Fruit fly (Drosophila melanogaster) whole organism, embryonic: Measurements from ENCODE around the gene CG11263.
A peak's percentile ranks its signal among the peaks of the same experiment; 100 is the strongest.

Experiments used
- Abd-B ChIP-seq: fragments of 200-800 bp; sonication (Bioruptor generic); optimal IDR thresholded peaks from 2 replicates; lab custom pipeline; 2018; ENCODE audit warnings: missing biosample characterization, mild to moderate bottlenecking, missing genetic modification characterization, moderate library complexity
- Atf-2 ChIP-seq: fragments of 200-800 bp; sonication (Bioruptor generic); optimal IDR thresholded peaks from 2 replicates; lab custom pipeline; 2016; ENCODE audit warnings: missing biosample characterization, missing genetic modification characterization
- CG1024 ChIP-seq: fragments of 200-800 bp; sonication (Bioruptor generic); IDR thresholded peaks from 2 replicates; pipeline ENCODE4 v1.3.6; 2022; ENCODE audit warnings: missing biosample characterization, missing genetic modification characterization
- CG10565 ChIP-seq: fragments of 200-800 bp; sonication (Bioruptor generic); optimal IDR thresholded peaks from 3 replicates; lab custom pipeline; 2016; ENCODE audit warnings: missing biosample characterization, mild to moderate bottlenecking, missing genetic modification characterization
- CG12659 ChIP-seq: fragments of 200-800 bp; sonication (Bioruptor generic); optimal IDR thresholded peaks from 3 replicates; lab custom pipeline; 2017; ENCODE audit warnings: mild to moderate bottlenecking, missing biosample characterization, missing genetic modification reagents, missing genetic modification characterization
- CG17359 ChIP-seq: fragments of 200-800 bp; sonication (Bioruptor generic); optimal IDR thresholded peaks from 3 replicates; lab custom pipeline; 2018; ENCODE audit warnings: missing biosample characterization, mild to moderate bottlenecking, missing genetic modification characterization, moderate library complexity
- CG17385 ChIP-seq: fragments of 200-800 bp; sonication (Bioruptor generic); optimal IDR thresholded peaks from 3 replicates; lab custom pipeline; 2018; ENCODE audit warnings: missing biosample characterization, mild to moderate bottlenecking, missing genetic modification characterization
- CG17802 ChIP-seq: fragments of 200-800 bp; sonication (Bioruptor generic); optimal IDR thresholded peaks from 2 replicates; lab custom pipeline; 2018; ENCODE audit warnings: missing biosample characterization, mild to moderate bottlenecking, missing genetic modification characterization, moderate library complexity
- CG1792 ChIP-seq: fragments of 200-800 bp; sonication (Bioruptor generic); optimal IDR thresholded peaks from 2 replicates; lab custom pipeline; 2016; ENCODE audit warnings: missing biosample characterization, missing genetic modification characterization
- CG2120 ChIP-seq: fragments of 200-800 bp; sonication (Bioruptor generic); optimal IDR thresholded peaks from 3 replicates; lab custom pipeline; 2016; ENCODE audit warnings: missing biosample characterization, missing genetic modification characterization
- CG30403 ChIP-seq: fragments of 200-800 bp; sonication (Bioruptor generic); optimal IDR thresholded peaks from 3 replicates; lab custom pipeline; 2016; ENCODE audit warnings: missing biosample characterization, missing genetic modification characterization
- CG3726 ChIP-seq: fragments of 200-800 bp; sonication (Bioruptor generic); IDR thresholded peaks from 3 replicates; pipeline ENCODE4, ENCODE4 v1.3.6; 2022; ENCODE audit warnings: missing biosample characterization, missing genetic modification characterization
- CG3995 ChIP-seq: fragments of 200-800 bp; sonication (Bioruptor generic); optimal IDR thresholded peaks from 3 replicates; lab custom pipeline; 2016; ENCODE audit warnings: missing biosample characterization, missing genetic modification characterization
- CG4404 ChIP-seq: fragments of 200-800 bp; sonication (Bioruptor generic); IDR thresholded peaks from 2 replicates; pipeline ENCODE4 v1.3.6; 2022; ENCODE audit warnings: missing biosample characterization, missing genetic modification characterization
- CG5180 ChIP-seq: fragments of 200-800 bp; sonication (Bioruptor generic); optimal IDR thresholded peaks from 3 replicates; lab custom pipeline; 2017; ENCODE audit warnings: missing biosample characterization, missing genetic modification characterization, mild to moderate bottlenecking, moderate library complexity, missing genetic modification reagents
- CG6654 ChIP-seq: fragments of 200-800 bp; sonication (Bioruptor generic); optimal IDR thresholded peaks from 2 replicates; lab custom pipeline; 2017; ENCODE audit warnings: missing biosample characterization, mild to moderate bottlenecking, missing genetic modification characterization
- CG6791 ChIP-seq: fragments of 200-800 bp; sonication (Bioruptor generic); IDR thresholded peaks from 3 replicates; pipeline ENCODE4 v1.3.6; 2022; ENCODE audit warnings: missing biosample characterization, missing genetic modification characterization; ENCODE audit not compliant: partially characterized antibody
- CG6854 ChIP-seq: fragments of 200-800 bp; sonication (Bioruptor generic); optimal IDR thresholded peaks from 3 replicates; lab custom pipeline; 2017; ENCODE audit warnings: missing biosample characterization, mild to moderate bottlenecking, missing genetic modification characterization
- CG8765 ChIP-seq: fragments of 200-800 bp; sonication (Bioruptor generic); IDR thresholded peaks from 2 replicates; pipeline ENCODE4 v1.3.6; 2022; ENCODE audit warnings: missing biosample characterization, missing genetic modification characterization
- CG9727 ChIP-seq: fragments of 200-800 bp; sonication (Bioruptor generic); optimal IDR thresholded peaks from 3 replicates; lab custom pipeline; 2017; ENCODE audit warnings: missing biosample characterization, mild to moderate bottlenecking, missing genetic modification characterization
- CoRest ChIP-seq: fragments of 200-800 bp; sonication (Bioruptor generic); optimal IDR thresholded peaks from 3 replicates; lab custom pipeline; 2018; ENCODE audit warnings: missing biosample characterization, mild to moderate bottlenecking, missing genetic modification characterization, moderate library complexity
- Elba2 ChIP-seq: fragments of 200-800 bp; sonication (Bioruptor generic); optimal IDR thresholded peaks from 3 replicates; lab custom pipeline; 2016; ENCODE audit warnings: missing biosample characterization, missing genetic modification characterization
- Gug ChIP-seq: fragments of 200-800 bp; sonication (Bioruptor generic); IDR thresholded peaks from 4 replicates; pipeline ENCODE4 v1.3.6; 2022; ENCODE audit warnings: missing biosample characterization, missing genetic modification characterization
- HLH54F ChIP-seq: fragments of 200-800 bp; sonication (Bioruptor generic); optimal IDR thresholded peaks from 3 replicates; lab custom pipeline; 2016; ENCODE audit warnings: missing biosample characterization, missing genetic modification characterization
- HLHmδ ChIP-seq: fragments of 200-800 bp; sonication (Bioruptor generic); optimal IDR thresholded peaks from 2 replicates; lab custom pipeline; 2018; ENCODE audit warnings: missing biosample characterization, mild to moderate bottlenecking, missing genetic modification characterization, moderate library complexity
- MTF-1 ChIP-seq: fragments of 200-800 bp; sonication (Bioruptor generic); optimal IDR thresholded peaks from 2 replicates; lab custom pipeline; 2018; ENCODE audit warnings: missing biosample characterization, mild to moderate bottlenecking, missing genetic modification characterization, borderline replicate concordance
- NC2β ChIP-seq: fragments of 200-800 bp; sonication (Bioruptor generic); optimal IDR thresholded peaks from 2 replicates; lab custom pipeline; 2016; ENCODE audit warnings: missing biosample characterization, missing genetic modification characterization
- NK7.1 ChIP-seq: fragments of 200-800 bp; sonication (Bioruptor generic); optimal IDR thresholded peaks from 3 replicates; lab custom pipeline; 2016; ENCODE audit warnings: missing biosample characterization, missing genetic modification characterization
- Nf-YA ChIP-seq: fragments of 200-800 bp; sonication (Bioruptor generic); IDR thresholded peaks from 2 replicates; pipeline ENCODE4 v1.3.6; 2022; ENCODE audit warnings: missing biosample characterization, missing genetic modification characterization
- Poxn ChIP-seq: fragments of 200-800 bp; sonication (Bioruptor generic); IDR thresholded peaks from 2 replicates; pipeline ENCODE4 v1.3.6; 2022; ENCODE audit warnings: missing biosample characterization, missing genetic modification characterization
- Scr ChIP-seq: fragments of 200-800 bp; sonication (Bioruptor generic); IDR thresholded peaks from 2 replicates; pipeline ENCODE4 v1.3.6; 2022; ENCODE audit warnings: missing biosample characterization, missing genetic modification characterization; ENCODE audit not compliant: partially characterized antibody
- Sox102F ChIP-seq: fragments of 200-800 bp; sonication (Bioruptor generic); optimal IDR thresholded peaks from 2 replicates; lab custom pipeline; 2018; ENCODE audit warnings: missing biosample characterization, mild to moderate bottlenecking, missing genetic modification characterization, moderate library complexity
- Spps ChIP-seq: fragments of 200-800 bp; sonication (Bioruptor generic); optimal IDR thresholded peaks from 2 replicates; lab custom pipeline; 2018; ENCODE audit warnings: missing biosample characterization, mild to moderate bottlenecking, missing genetic modification characterization
- ap ChIP-seq: fragments of 200-800 bp; sonication (Bioruptor generic); IDR thresholded peaks from 2 replicates; pipeline ENCODE4 v1.3.6; 2022; ENCODE audit warnings: missing biosample characterization, missing genetic modification characterization
- exex ChIP-seq: fragments of 200-800 bp; sonication (Bioruptor generic); optimal IDR thresholded peaks from 4 replicates; lab custom pipeline; 2018; ENCODE audit warnings: missing biosample characterization, mild to moderate bottlenecking, missing genetic modification characterization, moderate library complexity
- fd3F ChIP-seq: fragments of 200-800 bp; sonication (Bioruptor generic); optimal IDR thresholded peaks from 2 replicates; lab custom pipeline; 2018; ENCODE audit warnings: missing biosample characterization, mild to moderate bottlenecking, missing genetic modification characterization, moderate library complexity
- fd64A ChIP-seq: fragments of 200-800 bp; sonication (Bioruptor generic); optimal IDR thresholded peaks from 3 replicates; lab custom pipeline; 2018; ENCODE audit warnings: missing biosample characterization, mild to moderate bottlenecking, missing genetic modification characterization
- ftz-f1 ChIP-seq: fragments of 200-800 bp; sonication (Bioruptor generic); optimal IDR thresholded peaks from 2 replicates; lab custom pipeline; 2016; ENCODE audit warnings: missing biosample characterization, missing genetic modification characterization
- fu2 ChIP-seq: fragments of 200-800 bp; sonication (Bioruptor generic); optimal IDR thresholded peaks from 2 replicates; lab custom pipeline; 2016; ENCODE audit warnings: missing biosample characterization, missing genetic modification characterization
- grau ChIP-seq: fragments of 200-800 bp; optimal IDR thresholded peaks from 3 replicates; lab custom pipeline; 2019; ENCODE audit warnings: missing biosample characterization, mild to moderate bottlenecking, missing genetic modification characterization, moderate library complexity
- ham ChIP-seq: fragments of 200-800 bp; sonication (Bioruptor generic); IDR thresholded peaks from 2 replicates; pipeline ENCODE4 v1.3.6; 2022; ENCODE audit warnings: missing biosample characterization, missing genetic modification characterization
- kay ChIP-seq: fragments of 200-800 bp; sonication (Bioruptor generic); optimal IDR thresholded peaks from 2 replicates; lab custom pipeline; 2016; ENCODE audit warnings: missing biosample characterization, missing genetic modification characterization
- nau ChIP-seq: fragments of 200-800 bp; sonication (Bioruptor generic); optimal IDR thresholded peaks from 3 replicates; lab custom pipeline; 2017; ENCODE audit warnings: missing biosample characterization, mild to moderate bottlenecking, missing genetic modification characterization, missing genetic modification reagents
- oc ChIP-seq: fragments of 200-800 bp; sonication (Bioruptor generic); optimal IDR thresholded peaks from 2 replicates; lab custom pipeline; 2018; ENCODE audit warnings: missing biosample characterization, mild to moderate bottlenecking, missing genetic modification characterization, moderate library complexity
- otp ChIP-seq: fragments of 200-800 bp; sonication (Bioruptor generic); IDR thresholded peaks from 3 replicates; pipeline ENCODE4, ENCODE4 v1.3.6; 2022; ENCODE audit warnings: missing biosample characterization, missing genetic modification characterization
- ttk ChIP-seq: fragments of 200-800 bp; sonication (Bioruptor generic); IDR thresholded peaks from 2 replicates; pipeline ENCODE4 v2.1.2; 2022; ENCODE audit warnings: missing biosample characterization, missing genetic modification characterization
- unc-4 ChIP-seq: fragments of 200-800 bp; sonication (Bioruptor generic); IDR thresholded peaks from 2 replicates; pipeline ENCODE4 v1.3.6; 2022; ENCODE audit warnings: missing biosample characterization, missing genetic modification characterization; ENCODE audit not compliant: partially characterized antibody

The CG11263 gene

DNA sequence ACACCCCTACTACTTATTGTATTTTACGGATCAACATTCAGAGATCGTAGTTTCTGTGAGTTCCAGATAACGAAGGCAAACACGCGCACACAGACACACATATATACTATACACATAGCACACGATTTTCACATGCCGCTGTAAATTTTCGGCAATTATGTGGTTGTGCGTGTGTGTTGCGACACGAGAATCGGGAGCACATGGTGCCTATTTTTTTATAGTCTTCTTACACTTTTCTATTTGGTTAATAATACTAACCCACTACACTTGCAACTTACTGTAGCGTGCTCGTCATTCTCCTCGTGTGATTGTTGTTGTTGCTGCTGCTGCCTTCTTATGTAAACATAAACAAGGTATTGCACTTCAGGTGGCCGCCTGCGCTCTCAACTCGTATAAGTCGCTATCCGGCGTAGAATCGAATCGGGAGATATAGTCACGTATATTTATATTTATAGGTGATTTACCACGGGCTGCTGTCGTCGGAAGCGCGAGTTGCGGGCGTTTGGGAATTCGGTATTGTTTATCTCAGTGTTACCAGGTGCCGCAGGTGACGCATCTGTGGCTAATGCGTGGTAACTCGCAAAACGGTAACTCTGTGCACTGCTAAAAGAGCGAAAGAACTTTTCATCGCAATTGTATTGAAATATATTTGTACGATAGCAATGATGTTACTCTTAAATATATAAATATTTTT, 15.7 kb downstream of the CG11263 start, which contains the start of gene Adk2 (continued):
- peak; percentile 58; the same call in 1 of the 3 replicates for TF ChIP-seq CG3726 (GFP tag; lab: Robert Waterston, UW)
- peak; percentile 5 for TF ChIP-seq CG12659 (GFP tag; lab: Kevin White, UChicago)
- TF ChIP-seq CG17385 = no peak
- no peak for TF ChIP-seq CG8765
- TF ChIP-seq CG17359 (tag; lab: Kevin White, UChicago) = no peak
- TF ChIP-seq NK7.1 (GFP tag; lab: Kevin White, UChicago) = no peak
- TF ChIP-seq Nf-YA (GFP tag; lab: Robert Waterston, UW) = 0 out of 2 replicates have a peak, but pooled peaks have one; percentile 27
- TF ChIP-seq CG5180 = no peak
- TF ChIP-seq CG1792 (GFP tag; lab: Kevin White, UChicago) = peak; percentile 35
- TF ChIP-seq CG6854 (GFP tag; lab: Kevin White, UChicago) = no peak
- TF ChIP-seq oc = no peak

DNA sequence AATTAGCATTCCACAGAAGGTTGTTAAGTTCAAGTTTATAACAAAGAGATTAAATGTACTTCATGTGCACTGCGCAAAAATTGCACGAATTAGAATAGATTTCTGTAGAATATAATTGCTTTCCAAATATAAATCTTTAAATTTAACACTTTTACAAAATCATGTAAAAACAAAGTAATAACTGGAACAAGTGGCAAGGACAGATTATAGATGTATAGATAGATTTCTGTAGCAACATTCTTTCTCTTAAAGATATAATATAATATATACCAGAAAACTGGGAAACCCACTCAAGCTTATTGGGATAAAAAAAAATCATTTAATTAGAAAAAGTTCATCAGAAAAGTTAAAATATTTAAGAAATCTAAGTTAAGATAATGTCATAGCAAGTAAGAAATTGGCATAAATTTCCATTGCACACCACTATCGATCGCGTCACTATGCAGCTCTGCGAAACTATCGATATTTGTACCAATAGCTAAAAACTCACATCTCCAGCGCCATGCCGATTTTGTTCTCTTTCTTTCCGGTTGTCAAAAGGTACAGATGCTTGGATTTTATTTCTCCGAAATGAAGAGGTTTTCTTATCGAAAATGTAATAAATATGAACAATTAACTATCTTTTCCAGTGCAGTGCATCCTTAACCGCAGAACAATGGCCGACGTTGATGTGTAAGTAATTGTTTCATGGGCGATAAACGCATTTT, 16.4 kb downstream of the CG11263 start, which contains the start of gene RpS12:
Gene RpS12, plus strand, starts transcription at position 499 of the 707 bp plus-strand sequence.
- TF ChIP-seq exex (tag; lab: Kevin White, UChicago) = peak; percentile 38
- TF ChIP-seq grau (tag; lab: Kevin White, UChicago) = peak; percentile 68
- no peak for TF ChIP-seq ftz-f1
- peak; percentile 68 for TF ChIP-seq HLHmδ (GFP tag; lab: Kevin White, UChicago)
- TF ChIP-seq ap (GFP tag; lab: Robert Waterston, UW) = peak; percentile 68
- TF ChIP-seq CoRest = peak; percentile 71
- TF ChIP-seq CG2120 (GFP tag; lab: Kevin White, UChicago) = peak; percentile 65
- TF ChIP-seq nau (GFP tag; lab: Kevin White, UChicago) = peak; percentile 81
- TF ChIP-seq HLH54F = peak; percentile 73
- no peak for TF ChIP-seq Elba2 (GFP tag; lab: Kevin White, UChicago)
- TF ChIP-seq unc-4 (GFP tag; lab: Robert Waterston, UW) = peak; percentile 65
- peak; percentile 82 for TF ChIP-seq otp (GFP tag; lab: Robert Waterston, UW)
- TF ChIP-seq CG1024 (GFP tag; lab: Robert Waterston, UW) = peak; percentile 70
- TF ChIP-seq ttk (GFP tag; lab: Robert Waterston, UW) = peak; percentile 69
- peak; percentile 94 for TF ChIP-seq MTF-1
- peak; percentile 73 for TF ChIP-seq CG30403 (GFP tag; lab: Kevin White, UChicago)
- TF ChIP-seq CG17802 (tag; lab: Kevin White, UChicago) = peak; percentile 82
- no peak for TF ChIP-seq Abd-B (GFP tag; lab: Kevin White, UChicago)
- TF ChIP-seq ham (GFP tag; lab: Robert Waterston, UW) = peak; percentile 17; the same call in 1 of the 2 replicates
- TF ChIP-seq Sox102F (GFP tag; lab: Kevin White, UChicago) = peak; percentile 34
- TF ChIP-seq CG6791 (GFP tag; lab: Robert Waterston, UW) = peak; percentile 92
- no peak for TF ChIP-seq Spps
- peak; percentile 77 for TF ChIP-seq CG9727 (GFP tag; lab: Kevin White, UChicago)
- no peak for TF ChIP-seq Poxn (GFP tag; lab: Robert Waterston, UW)
- TF ChIP-seq Scr = peak; percentile 78
- TF ChIP-seq NC2β (GFP tag; lab: Kevin White, UChicago) = peak; percentile 97
- peak; percentile 65 for TF ChIP-seq Atf-2 (GFP tag; lab: Kevin White, UChicago)
- peak; percentile 33 for TF ChIP-seq CG6654 (GFP tag; lab: Kevin White, UChicago)
- peak; percentile 65 for TF ChIP-seq fu2 (GFP tag; lab: Kevin White, UChicago)
- peak; percentile 64 for TF ChIP-seq fd3F (GFP tag; lab: Kevin White, UChicago)
- TF ChIP-seq Gug = no peak
- TF ChIP-seq kay (GFP tag; lab: Kevin White, UChicago) = no peak
- TF ChIP-seq fd64A (GFP tag; lab: Kevin White, UChicago) = peak; percentile 63
- peak; percentile 65 for TF ChIP-seq CG3995
- peak; percentile 1 for TF ChIP-seq CG10565 (GFP tag; lab: Kevin White, UChicago)
- peak; percentile 28 for TF ChIP-seq CG4404 (GFP tag; lab: Robert Waterston, UW)
